Worm (Caenorhabditis elegans) whole organism, L1 larva: Measurements from ENCODE around the gene F01F1.14.

Source experiments
- C34B4.2 ChIP-seq: sonication (generic microtip); optimal IDR thresholded peaks from 2 replicates; lab custom pipeline; 2017; ENCODE audit warnings: mild to moderate bottlenecking, missing genetic modification characterization, missing compliant biosample characterization
- alr-1 ChIP-seq: fragments of 200-800 bp; sonication (Bioruptor generic); optimal IDR thresholded peaks from 2 replicates; lab custom pipeline; 2018; ENCODE audit warnings: borderline replicate concordance, mild to moderate bottlenecking, missing genetic modification characterization, missing compliant biosample characterization
- blmp-1 ChIP-seq: fragments of 150-350 bp; optimal IDR thresholded peaks from 2 replicates; lab custom pipeline; 2014; ENCODE audit warnings: missing biosample characterization, missing genetic modification characterization
- ceh-63 ChIP-seq: fragments of 200-800 bp; sonication (Bioruptor generic); optimal IDR thresholded peaks from 2 replicates; lab custom pipeline; 2018; ENCODE audit warnings: mild to moderate bottlenecking, missing genetic modification characterization, missing compliant biosample characterization
- ceh-8 ChIP-seq: fragments of 200-800 bp; sonication (Bioruptor generic); optimal IDR thresholded peaks from 2 replicates; lab custom pipeline; 2018; ENCODE audit warnings: mild to moderate bottlenecking, missing genetic modification characterization, moderate library complexity, missing compliant biosample characterization
- ceh-82 ChIP-seq, 3 experiments: fragments of 150-350 bp in 1 of 3; sonication (generic microtip) in 2 of 3; optimal IDR thresholded peaks; 2 replicates each; lab custom pipeline; 2014 to 2017; ENCODE audit warnings: missing biosample characterization in 3 of 3, missing genetic modification characterization in 3 of 3
- ceh-88 ChIP-seq: fragments of 200-800 bp; sonication (Bioruptor generic); IDR thresholded peaks from 2 replicates; pipeline ENCODE4 v1.3.6; 2022; ENCODE audit warnings: missing genetic modification characterization, missing compliant biosample characterization
- ceh-90 ChIP-seq: sonication (generic microtip); optimal IDR thresholded peaks from 2 replicates; lab custom pipeline; 2016; ENCODE audit warnings: missing genetic modification characterization, missing compliant biosample characterization
- dsc-1 ChIP-seq: sonication (generic microtip); optimal IDR thresholded peaks from 2 replicates; lab custom pipeline; 2016; ENCODE audit warnings: mild to moderate bottlenecking, missing genetic modification characterization, missing compliant biosample characterization
- efl-1 ChIP-seq, 4 experiments: fragments of 150-350 bp; optimal IDR thresholded peaks in 3 of 4; peaks in 1 of 4; 1 replicate in 1 of 4; 2 replicates in 3 of 4; lab custom pipeline; 2014; ENCODE audit warnings: missing biosample characterization in 2 of 4, missing genetic modification characterization in 2 of 4, missing genetic modification reagents in 2 of 4
- egl-27 ChIP-seq, 2 experiments: fragments of 150-350 bp in 1 of 2; sonication (generic microtip); optimal IDR thresholded peaks; 3 replicates each; lab custom pipeline; 2017 to 2018; ENCODE audit warnings: missing biosample characterization in 2 of 2, missing genetic modification characterization in 2 of 2, missing genetic modification reagents in 2 of 2
- elt-2 ChIP-seq: sonication (generic microtip); optimal IDR thresholded peaks from 2 replicates; lab custom pipeline; 2016; ENCODE audit warnings: missing genetic modification characterization, mild to moderate bottlenecking, inconsistent platforms, missing compliant biosample characterization, missing genetic modification reagents
- elt-3 ChIP-seq, 6 experiments: fragments of 150-350 bp in 1 of 6; sonication (generic microtip); optimal IDR thresholded peaks; 2 replicates each; lab custom pipeline; 2017 to 2018; ENCODE audit warnings: missing biosample characterization in 6 of 6, missing genetic modification characterization in 6 of 6, inconsistent platforms in 1 of 6
- fkh-8 ChIP-seq: sonication (generic microtip); optimal IDR thresholded peaks from 2 replicates; lab custom pipeline; 2016; ENCODE audit warnings: mild to moderate bottlenecking, missing genetic modification characterization, missing compliant biosample characterization
- fos-1 ChIP-seq: fragments of 150-350 bp; optimal IDR thresholded peaks from 2 replicates; lab custom pipeline; 2014; ENCODE audit warnings: missing biosample characterization, missing genetic modification characterization
- hlh-17 ChIP-seq: fragments of 200-800 bp; sonication (Bioruptor generic); optimal IDR thresholded peaks from 2 replicates; lab custom pipeline; 2018; ENCODE audit warnings: missing genetic modification characterization, mild to moderate bottlenecking, missing compliant biosample characterization, moderate library complexity, borderline replicate concordance
- jun-1 ChIP-seq: fragments of 150-350 bp; optimal IDR thresholded peaks from 2 replicates; lab custom pipeline; 2014; ENCODE audit warnings: missing biosample characterization, missing genetic modification reagents, missing genetic modification characterization
- lin-14 ChIP-seq: fragments of 200-800 bp; sonication (Bioruptor generic); optimal IDR thresholded peaks from 2 replicates; lab custom pipeline; 2018; ENCODE audit warnings: mild to moderate bottlenecking, missing genetic modification characterization, moderate library complexity, missing compliant biosample characterization
- lin-35 ChIP-seq, 2 experiments: fragments of 150-350 bp; optimal IDR thresholded peaks; 2 replicates each; lab custom pipeline; 2014; ENCODE audit warnings: missing biosample characterization in 2 of 2, missing genetic modification characterization in 2 of 2, missing genetic modification reagents in 2 of 2
- lin-39 ChIP-seq: fragments of 150-350 bp; optimal IDR thresholded peaks from 2 replicates; lab custom pipeline; 2014; ENCODE audit warnings: missing biosample characterization, missing genetic modification reagents, missing genetic modification characterization
- lir-3 ChIP-seq: sonication (generic microtip); optimal IDR thresholded peaks from 2 replicates; lab custom pipeline; 2016; ENCODE audit warnings: mild to moderate bottlenecking, missing genetic modification characterization, moderate library complexity, missing compliant biosample characterization; ENCODE audit not compliant: poor library complexity
- lsy-2 ChIP-seq, 2 experiments: fragments of 150-350 bp; optimal IDR thresholded peaks; 2 replicates each; lab custom pipeline; 2014; ENCODE audit warnings: missing biosample characterization in 2 of 2, missing genetic modification characterization in 2 of 2
- mab-9 ChIP-seq: fragments of 200-800 bp; sonication (Bioruptor generic); IDR thresholded peaks from 2 replicates; pipeline ENCODE4 v1.3.6; 2022; ENCODE audit warnings: missing genetic modification reagents, missing genetic modification characterization, missing compliant biosample characterization
- mdl-1 ChIP-seq, 2 experiments: fragments of 150-350 bp; optimal IDR thresholded peaks; 2 replicates each; lab custom pipeline; 2014 to 2017; ENCODE audit warnings: missing biosample characterization in 2 of 2, missing genetic modification characterization in 2 of 2, inconsistent platforms in 1 of 2
- mef-2 ChIP-seq: fragments of 150-350 bp; optimal IDR thresholded peaks from 2 replicates; lab custom pipeline; 2014; ENCODE audit warnings: missing biosample characterization, missing genetic modification characterization
- mep-1 ChIP-seq: fragments of 150-350 bp; optimal IDR thresholded peaks from 2 replicates; lab custom pipeline; 2014; ENCODE audit warnings: missing biosample characterization, missing genetic modification characterization
- nhr-20 ChIP-seq: sonication (generic microtip); optimal IDR thresholded peaks from 2 replicates; lab custom pipeline; 2016; ENCODE audit warnings: mild to moderate bottlenecking, missing genetic modification characterization, missing compliant biosample characterization
- nhr-28 ChIP-seq: fragments of 150-350 bp; optimal IDR thresholded peaks from 2 replicates; lab custom pipeline; 2014; ENCODE audit warnings: missing biosample characterization, missing genetic modification characterization
- nhr-71 ChIP-seq: sonication (generic microtip); optimal IDR thresholded peaks from 2 replicates; lab custom pipeline; 2016; ENCODE audit warnings: mild to moderate bottlenecking, missing genetic modification characterization, moderate library complexity, missing compliant biosample characterization
- nhr-77 ChIP-seq: fragments of 150-350 bp; optimal IDR thresholded peaks from 2 replicates; lab custom pipeline; 2014; ENCODE audit warnings: missing biosample characterization, missing genetic modification characterization
- pax-3 ChIP-seq: fragments of 200-800 bp; sonication (Bioruptor generic); optimal IDR thresholded peaks from 2 replicates; lab custom pipeline; 2018; ENCODE audit warnings: mild to moderate bottlenecking, missing genetic modification characterization, moderate library complexity, missing compliant biosample characterization
- pqm-1 ChIP-seq: sonication (generic microtip); optimal IDR thresholded peaks from 3 replicates; lab custom pipeline; 2017; ENCODE audit warnings: missing biosample characterization, missing genetic modification characterization
- rnt-1 ChIP-seq: sonication (generic microtip); optimal IDR thresholded peaks from 2 replicates; lab custom pipeline; 2016; ENCODE audit warnings: mild to moderate bottlenecking, missing genetic modification characterization, moderate library complexity, missing compliant biosample characterization
- skn-1 ChIP-seq: fragments of 150-350 bp; optimal IDR thresholded peaks from 2 replicates; lab custom pipeline; 2014; ENCODE audit warnings: missing biosample characterization, missing genetic modification characterization
- snpc-4 ChIP-seq: fragments of 150-350 bp; optimal IDR thresholded peaks from 2 replicates; lab custom pipeline; 2014; ENCODE audit warnings: missing biosample characterization, missing genetic modification characterization
- snu-23 ChIP-seq: sonication (generic microtip); optimal IDR thresholded peaks from 2 replicates; lab custom pipeline; 2016; ENCODE audit warnings: missing genetic modification characterization, missing compliant biosample characterization
- sox-4 ChIP-seq: sonication (generic microtip); optimal IDR thresholded peaks from 2 replicates; lab custom pipeline; 2016; ENCODE audit warnings: missing genetic modification characterization, missing compliant biosample characterization
- sptf-1 ChIP-seq: fragments of 150-350 bp; optimal IDR thresholded peaks from 2 replicates; lab custom pipeline; 2014; ENCODE audit warnings: missing biosample characterization, missing genetic modification characterization
- sup-37 ChIP-seq: fragments of 200-800 bp; sonication (Bioruptor generic); optimal IDR thresholded peaks from 2 replicates; lab custom pipeline; 2018; ENCODE audit warnings: mild to moderate bottlenecking, missing genetic modification characterization, missing compliant biosample characterization
- swsn-7 ChIP-seq: sonication (generic microtip); optimal IDR thresholded peaks from 2 replicates; lab custom pipeline; 2016; ENCODE audit warnings: missing genetic modification characterization, missing compliant biosample characterization
- tbx-2 ChIP-seq: sonication (generic microtip); optimal IDR thresholded peaks from 2 replicates; lab custom pipeline; 2016; ENCODE audit warnings: missing genetic modification characterization, missing compliant biosample characterization
- tlp-1 ChIP-seq: fragments of 150-350 bp; optimal IDR thresholded peaks from 2 replicates; lab custom pipeline; 2014; ENCODE audit warnings: missing biosample characterization, missing genetic modification characterization
- unc-130 ChIP-seq: fragments of 150-350 bp; optimal IDR thresholded peaks from 2 replicates; lab custom pipeline; 2017; ENCODE audit warnings: missing biosample characterization, missing genetic modification characterization, inconsistent platforms
- unc-62 ChIP-seq: fragments of 150-350 bp; optimal IDR thresholded peaks from 2 replicates; lab custom pipeline; 2014; ENCODE audit warnings: missing biosample characterization, missing genetic modification reagents, missing genetic modification characterization
- xbp-1 ChIP-seq: sonication (generic microtip); optimal IDR thresholded peaks from 2 replicates; lab custom pipeline; 2016; ENCODE audit warnings: missing genetic modification characterization, missing compliant biosample characterization
- zag-1 ChIP-seq: fragments of 150-350 bp; optimal IDR thresholded peaks from 2 replicates; lab custom pipeline; 2014; ENCODE audit warnings: missing biosample characterization, missing genetic modification characterization
- ztf-11 ChIP-seq, 2 experiments: sonication (generic microtip); optimal IDR thresholded peaks; 2 replicates each; lab custom pipeline; 2016 to 2017; ENCODE audit warnings: missing genetic modification characterization in 2 of 2, missing biosample characterization in 1 of 2, missing compliant biosample characterization in 1 of 2

Gene F01F1.14

DNA sequence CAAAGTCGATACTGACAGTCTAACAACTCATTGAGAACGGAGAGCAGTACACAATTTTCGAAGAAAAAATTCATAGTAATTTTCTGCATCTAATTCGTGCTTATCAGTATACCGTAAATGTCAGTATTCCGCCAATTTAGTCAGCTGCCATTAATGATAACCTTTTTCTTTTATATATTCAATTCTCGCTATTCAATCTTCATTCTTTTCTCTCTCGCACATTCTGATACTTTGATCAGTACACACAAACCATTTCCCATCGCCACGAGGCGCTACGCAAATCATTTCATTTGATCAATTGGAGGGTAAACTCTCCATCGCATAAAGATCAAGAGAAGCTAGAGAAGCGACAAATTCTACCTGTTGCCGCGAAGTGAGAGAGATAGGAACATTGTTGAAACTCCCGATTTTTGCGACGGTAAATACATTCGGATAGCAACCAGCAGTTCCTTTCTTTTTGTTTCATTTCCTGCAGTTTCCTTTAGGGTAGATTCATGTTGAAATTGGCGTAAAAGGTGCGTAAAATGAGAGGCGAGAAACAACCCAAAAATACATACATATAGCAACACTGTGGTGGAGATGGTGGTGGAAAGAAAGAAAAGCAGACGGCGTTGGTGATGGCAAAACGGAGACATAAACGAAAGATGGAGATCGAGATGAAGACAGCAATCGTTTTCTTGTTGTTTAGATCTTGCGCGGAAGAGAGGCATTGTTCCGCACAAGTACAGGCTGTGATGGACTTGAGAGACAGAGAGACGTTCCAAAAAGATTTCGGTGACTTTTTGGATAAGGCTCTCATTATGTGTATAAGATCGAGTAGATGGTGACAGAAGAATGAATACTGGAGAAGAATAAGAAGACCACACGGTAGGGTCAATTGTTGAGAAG, 44.3 kb downstream of the F01F1.14 start (continued):
- TF ChIP-seq elt-3 (tag; optimal IDR thresholded peaks at IDR 0.05; lab: Kevin White, UChicago): peak in 5 of 6 experiments; percentile 14 to 76 (median 54)
- no peak for TF ChIP-seq tlp-1 (tag; lab: Kevin White, UChicago)
- TF ChIP-seq ceh-88 (GFP tag; lab: Robert Waterston, UW): no peak
- no peak for TF ChIP-seq hlh-17 (GFP tag; lab: Kevin White, UChicago)
- TF ChIP-seq sox-4 (tag; lab: Kevin White, UChicago): no peak
- TF ChIP-seq ceh-90 (tag; lab: Kevin White, UChicago): no peak
- TF ChIP-seq fkh-8 (tag; lab: Kevin White, UChicago): no peak
- TF ChIP-seq mdl-1 (tag; optimal IDR thresholded peaks at IDR 0.05; lab: Kevin White, UChicago): peak in 1 of 2 experiments; percentile 84
- no peak for TF ChIP-seq nhr-28 (tag; lab: Kevin White, UChicago)
- no peak for TF ChIP-seq fos-1 (tag; lab: Kevin White, UChicago)
- peak; percentile 66 for TF ChIP-seq tbx-2
- no peak for TF ChIP-seq unc-62 (GFP tag; lab: Kevin White, UChicago)
- TF ChIP-seq skn-1 (tag; lab: Kevin White, UChicago): no peak
- no peak for TF ChIP-seq pqm-1 (tag; lab: Kevin White, UChicago)
- TF ChIP-seq mab-9 (GFP tag; lab: Robert Waterston, UW): no peak
- peak; percentile 54 for TF ChIP-seq pax-3
- TF ChIP-seq sptf-1 (tag; lab: Kevin White, UChicago): no peak
- no peak for TF ChIP-seq mef-2 (tag; lab: Kevin White, UChicago)
- TF ChIP-seq blmp-1 (tag; lab: Kevin White, UChicago): peak; percentile 83
- no peak for TF ChIP-seq lin-39 (tag; lab: Kevin White, UChicago)
- TF ChIP-seq ceh-8 (GFP tag; lab: Kevin White, UChicago): no peak
- no peak for TF ChIP-seq zag-1
- TF ChIP-seq swsn-7 (tag; lab: Kevin White, UChicago): no peak
- no peak for TF ChIP-seq sup-37
- no peak for TF ChIP-seq rnt-1 (tag; lab: Kevin White, UChicago)
- TF ChIP-seq ceh-63: no peak
- TF ChIP-seq elt-2: peak; percentile 74
- no peak for TF ChIP-seq xbp-1 (tag; lab: Kevin White, UChicago)
- peak; percentile 66 for TF ChIP-seq nhr-77 (tag; lab: Kevin White, UChicago)
- TF ChIP-seq C34B4.2 (tag; lab: Kevin White, UChicago): no peak
- peak; percentile 76 for TF ChIP-seq nhr-71 (tag; lab: Kevin White, UChicago)
- no peak for TF ChIP-seq lir-3 (tag; lab: Kevin White, UChicago)
- peak in 1 of 3 experiments; percentile 18 for TF ChIP-seq ceh-82 (tag; optimal IDR thresholded peaks at IDR 0.05; lab: Kevin White, UChicago)
- TF ChIP-seq, all 84 proteins: peak for 23

ce11 chrIII:5836816-5837215, 45.9 kb downstream of the F01F1.14 start, which contains the start of gene W04D12.1:
Gene W04D12.1, plus strand, starts transcription at chrIII:5836926.
- no peak for TF ChIP-seq tbx-2
- no peak for TF ChIP-seq sptf-1 (tag; lab: Kevin White, UChicago)
- peak in 1 of 2 experiments; percentile 35 for TF ChIP-seq lin-35 (GFP tag; optimal IDR thresholded peaks at IDR 0.05; lab: Kevin White, UChicago)
- no peak for TF ChIP-seq mdl-1 (tag; optimal IDR thresholded peaks at IDR 0.05; lab: Kevin White, UChicago)
- no peak for TF ChIP-seq ztf-11 (tag; optimal IDR thresholded peaks at IDR 0.05; lab: Kevin White, UChicago)
- peak; percentile 15 for TF ChIP-seq rnt-1 (tag; lab: Kevin White, UChicago)
- peak in 1 of 2 experiments; percentile 11 for TF ChIP-seq efl-1 (optimal IDR thresholded peaks at IDR 0.05; lab: Kevin White, UChicago)
- TF ChIP-seq efl-1 (GFP tag; optimal IDR thresholded peaks at IDR 0.05 in 1 of 2; lab: Kevin White, UChicago): no peak
- no peak for TF ChIP-seq xbp-1 (tag; lab: Kevin White, UChicago)
- no peak for TF ChIP-seq C34B4.2 (tag; lab: Kevin White, UChicago)
- peak; percentile 33 for TF ChIP-seq nhr-20 (tag; lab: Kevin White, UChicago)
- no peak for TF ChIP-seq alr-1 (tag; lab: Kevin White, UChicago)
- TF ChIP-seq swsn-7 (tag; lab: Kevin White, UChicago): no peak
- peak; percentile 21 for TF ChIP-seq lin-14 (GFP tag; lab: Kevin White, UChicago)
- TF ChIP-seq blmp-1 (tag; lab: Kevin White, UChicago): peak; percentile 94
- peak; percentile 12 for TF ChIP-seq nhr-71 (tag; lab: Kevin White, UChicago)
- no peak for TF ChIP-seq snpc-4 (tag; lab: Kevin White, UChicago)
- peak; percentile 6 for TF ChIP-seq unc-130 (tag; lab: Kevin White, UChicago)
- TF ChIP-seq lir-3 (tag; lab: Kevin White, UChicago): no peak
- TF ChIP-seq skn-1 (tag; lab: Kevin White, UChicago): peak; percentile 29
- TF ChIP-seq lsy-2 (tag; optimal IDR thresholded peaks at IDR 0.05; lab: Kevin White, UChicago): peak in 1 of 2 experiments; percentile 24
- TF ChIP-seq jun-1 (tag; lab: Kevin White, UChicago): no peak
- TF ChIP-seq dsc-1 (tag; lab: Kevin White, UChicago): no peak
- TF ChIP-seq mep-1 (tag; lab: Kevin White, UChicago): peak; percentile 56
- TF ChIP-seq tlp-1 (tag; lab: Kevin White, UChicago): no peak
- TF ChIP-seq snu-23: peak; percentile 20
- no peak for TF ChIP-seq egl-27 (tag; optimal IDR thresholded peaks at IDR 0.05; lab: Kevin White, UChicago)
- TF ChIP-seq ceh-90 (tag; lab: Kevin White, UChicago): no peak
